Fruit fly (Drosophila melanogaster) whole organism, prepupa: ENCODE results near the gene Pak3.
A peak's percentile ranks its signal among the peaks of the same experiment; 100 is the strongest.

ENCODE experiments used
- CG10631 ChIP-seq: fragments of 200-800 bp; sonication (Bioruptor generic); optimal IDR thresholded peaks from 2 replicates; lab custom pipeline; 2016; ENCODE audit warnings: missing biosample characterization, missing genetic modification characterization
- CG11294 ChIP-seq: fragments of 200-800 bp; sonication (Bioruptor generic); IDR thresholded peaks from 2 replicates; pipeline ENCODE4 v1.3.6; 2022; ENCODE audit warnings: missing biosample characterization, missing genetic modification characterization
- CG11762 ChIP-seq: fragments of 200-800 bp; sonication (Bioruptor generic); optimal IDR thresholded peaks from 3 replicates; lab custom pipeline; 2016; ENCODE audit warnings: missing biosample characterization, missing genetic modification characterization; ENCODE audit not compliant: insufficient read depth
- CG11902 ChIP-seq: fragments of 200-800 bp; sonication (Bioruptor generic); optimal IDR thresholded peaks from 3 replicates; lab custom pipeline; 2016; ENCODE audit warnings: missing biosample characterization, missing genetic modification characterization
- CG15336 ChIP-seq: fragments of 200-800 bp; sonication (Bioruptor generic); IDR thresholded peaks from 2 replicates; pipeline ENCODE4 v1.3.6; 2022; ENCODE audit warnings: missing biosample characterization, missing genetic modification characterization
- CG1621 ChIP-seq: fragments of 200-800 bp; sonication (Bioruptor generic); optimal IDR thresholded peaks from 3 replicates; lab custom pipeline; 2018; ENCODE audit warnings: missing biosample characterization, mild to moderate bottlenecking, missing genetic modification characterization
- CG16779 ChIP-seq: fragments of 200-800 bp; sonication (Bioruptor generic); optimal IDR thresholded peaks from 3 replicates; lab custom pipeline; 2017; ENCODE audit warnings: missing biosample characterization, mild to moderate bottlenecking, missing genetic modification characterization
- CG3032 ChIP-seq: fragments of 200-800 bp; optimal IDR thresholded peaks from 2 replicates; lab custom pipeline; 2019; ENCODE audit warnings: missing biosample characterization, mild to moderate bottlenecking, missing genetic modification characterization, moderate library complexity
- CG32006 ChIP-seq: fragments of 200-800 bp; sonication (Bioruptor generic); optimal IDR thresholded peaks from 3 replicates; lab custom pipeline; 2017; ENCODE audit warnings: missing biosample characterization, mild to moderate bottlenecking, missing genetic modification characterization
- CG34406 ChIP-seq: fragments of 200-800 bp; sonication (Bioruptor generic); optimal IDR thresholded peaks from 3 replicates; lab custom pipeline; 2016; ENCODE audit warnings: missing biosample characterization, missing genetic modification characterization
- CG3919 ChIP-seq: fragments of 200-800 bp; sonication (Bioruptor generic); optimal IDR thresholded peaks from 3 replicates; lab custom pipeline; 2016; ENCODE audit warnings: missing biosample characterization, missing genetic modification characterization
- CG4318 ChIP-seq: fragments of 200-800 bp; sonication (Bioruptor generic); optimal IDR thresholded peaks from 3 replicates; lab custom pipeline; 2017; ENCODE audit warnings: missing biosample characterization, mild to moderate bottlenecking, missing genetic modification characterization
- CG6163 ChIP-seq: fragments of 200-800 bp; sonication (Bioruptor generic); IDR thresholded peaks from 3 replicates; pipeline ENCODE4 v1.3.6; 2022; ENCODE audit warnings: missing biosample characterization, missing genetic modification characterization
- CG6276 ChIP-seq: fragments of 200-800 bp; sonication (Bioruptor generic); optimal IDR thresholded peaks from 2 replicates; lab custom pipeline; 2017; ENCODE audit warnings: missing biosample characterization, mild to moderate bottlenecking, missing genetic modification characterization
- CG6792 ChIP-seq: fragments of 200-800 bp; sonication (Bioruptor generic); optimal IDR thresholded peaks from 3 replicates; lab custom pipeline; 2016; ENCODE audit warnings: missing biosample characterization, missing genetic modification characterization
- CG6808 ChIP-seq: fragments of 200-800 bp; sonication (Bioruptor generic); optimal IDR thresholded peaks from 3 replicates; lab custom pipeline; 2017; ENCODE audit warnings: missing biosample characterization, missing genetic modification characterization, mild to moderate bottlenecking, moderate library complexity, missing genetic modification reagents
- CG8119 ChIP-seq: fragments of 200-800 bp; sonication (Bioruptor generic); IDR thresholded peaks from 3 replicates; pipeline ENCODE4 v1.3.6; 2022; ENCODE audit warnings: missing biosample characterization, missing genetic modification characterization
- CG8632 ChIP-seq: fragments of 200-800 bp; sonication (Bioruptor generic); optimal IDR thresholded peaks from 3 replicates; lab custom pipeline; 2016; ENCODE audit warnings: missing biosample characterization, missing genetic modification characterization
- CG9139 ChIP-seq: fragments of 200-800 bp; sonication (Bioruptor generic); optimal IDR thresholded peaks from 3 replicates; lab custom pipeline; 2017; ENCODE audit warnings: missing biosample characterization, mild to moderate bottlenecking, missing genetic modification characterization
- Eip75B ChIP-seq: fragments of 200-800 bp; sonication (Bioruptor generic); optimal IDR thresholded peaks from 3 replicates; lab custom pipeline; 2016; ENCODE audit warnings: missing biosample characterization, missing genetic modification characterization
- Eip78C ChIP-seq: fragments of 200-800 bp; sonication (Bioruptor generic); peaks from one replicate; lab custom pipeline; 2016; ENCODE audit warnings: missing biosample characterization, missing genetic modification characterization
- Gug ChIP-seq: fragments of 200-800 bp; sonication (Bioruptor generic); IDR thresholded peaks from 2 replicates; pipeline ENCODE4 v1.3.6; 2022; ENCODE audit warnings: missing biosample characterization, missing genetic modification characterization
- Hr39 ChIP-seq: fragments of 200-800 bp; sonication (Bioruptor generic); optimal IDR thresholded peaks from 2 replicates; lab custom pipeline; 2016; ENCODE audit warnings: missing biosample characterization, missing genetic modification characterization
- Lpt ChIP-seq: fragments of 200-800 bp; sonication (Bioruptor generic); optimal IDR thresholded peaks from 3 replicates; lab custom pipeline; 2016; ENCODE audit warnings: missing biosample characterization, missing genetic modification characterization
- Sox15 ChIP-seq: fragments of 200-800 bp; sonication (Bioruptor generic); optimal IDR thresholded peaks from 3 replicates; lab custom pipeline; 2016; ENCODE audit warnings: missing biosample characterization, missing genetic modification characterization
- achi ChIP-seq: fragments of 200-800 bp; sonication (Bioruptor generic); optimal IDR thresholded peaks from 3 replicates; lab custom pipeline; 2016; ENCODE audit warnings: missing biosample characterization, missing genetic modification characterization
- eg ChIP-seq: fragments of 200-800 bp; sonication (Bioruptor generic); IDR thresholded peaks from 3 replicates; pipeline ENCODE4 v1.3.6; 2022; ENCODE audit warnings: missing biosample characterization, missing genetic modification characterization
- fd85E ChIP-seq: fragments of 200-800 bp; sonication (Bioruptor generic); optimal IDR thresholded peaks from 3 replicates; lab custom pipeline; 2016; ENCODE audit warnings: missing biosample characterization, missing genetic modification characterization
- lz ChIP-seq: fragments of 200-800 bp; sonication (Bioruptor generic); optimal IDR thresholded peaks from 3 replicates; lab custom pipeline; 2016; ENCODE audit warnings: missing biosample characterization, missing genetic modification characterization
- net ChIP-seq: fragments of 200-800 bp; sonication (Bioruptor generic); optimal IDR thresholded peaks from 3 replicates; lab custom pipeline; 2016; ENCODE audit warnings: missing biosample characterization, missing genetic modification characterization
- pdm3 ChIP-seq: fragments of 200-800 bp; sonication (Bioruptor generic); optimal IDR thresholded peaks from 3 replicates; lab custom pipeline; 2016; ENCODE audit warnings: missing biosample characterization, missing genetic modification characterization
- spab ChIP-seq: fragments of 200-800 bp; sonication (Bioruptor generic); optimal IDR thresholded peaks from 2 replicates; lab custom pipeline; 2017; ENCODE audit warnings: missing biosample characterization, mild to moderate bottlenecking, missing genetic modification characterization, missing genetic modification reagents
- svp ChIP-seq: fragments of 200-800 bp; sonication (Bioruptor generic); peaks from one replicate; lab custom pipeline; 2016; ENCODE audit warnings: missing biosample characterization, missing genetic modification characterization

The Pak3 gene

dm6 chr3R:16476472-16476871, 22.9 kb upstream of the Pak3 start:
- TF ChIP-seq eg (GFP tag; lab: Robert Waterston, UW) (no peak), achi (GFP tag; lab: Kevin White, UChicago) (no peak), Eip78C (peak; percentile 75), CG15336 (GFP tag; lab: Robert Waterston, UW) (no peak), CG34406 (GFP tag; lab: Kevin White, UChicago) (no peak)

- TF ChIP-seq CG3919 (GFP tag; lab: Kevin White, UChicago) (no peak), CG8119 (GFP tag; lab: Robert Waterston, UW) (no peak), spab (GFP tag; lab: Kevin White, UChicago) (no peak), CG11762 (GFP tag; lab: Kevin White, UChicago) (no peak), svp (GFP tag; lab: Kevin White, UChicago) (no peak), CG8632 (no peak), CG4318 (GFP tag; lab: Kevin White, UChicago) (no peak), CG1621 (tag; lab: Kevin White, UChicago) (no peak), pdm3 (GFP tag; lab: Kevin White, UChicago) (no peak), Hr39 (no peak), CG6792 (GFP tag; lab: Kevin White, UChicago) (no peak), achi (GFP tag; lab: Kevin White, UChicago) (no peak)
Measured at dm6 chr3R:16472301-16472700, 18.7 kb upstream of the Pak3 start, which contains the start of gene Gyc89Da. Gene Gyc89Da (plus strand): TSS chr3R:16472601.

- TF ChIP-seq CG11762 (GFP tag; lab: Kevin White, UChicago) (peak; percentile 3), CG15336 (GFP tag; lab: Robert Waterston, UW) (no peak), CG11902 (GFP tag; lab: Kevin White, UChicago) (peak; percentile 18), Sox15 (peak; percentile 54), CG6163 (peak; percentile 35; the same call in 1 of the 3 replicates), CG10631 (no peak), Gug (GFP tag; lab: Robert Waterston, UW) (no peak), CG6792 (GFP tag; lab: Kevin White, UChicago) (peak; percentile 57)
Measured at dm6 chr3R:16469501-16470263, 16.1 kb upstream of the Pak3 start, which contains the start of the genes CG42232 and CSN5. Gene CG42232 (minus strand): TSS chr3R:16469663. Gene CSN5 (plus strand): TSS chr3R:16470099.

dm6 chr3R:16468556-16468955, 14.9 kb upstream of the Pak3 start:
- TF ChIP-seq Hr39: no peak
- TF ChIP-seq eg (GFP tag; lab: Robert Waterston, UW): no peak
- no peak for TF ChIP-seq lz
- TF ChIP-seq Eip78C: no peak
- no peak for TF ChIP-seq Lpt (GFP tag; lab: Kevin White, UChicago)

dm6 chr3R:16456607-16457006, 3.0 kb upstream of the Pak3 start:
- no peak for TF ChIP-seq CG6163
- no peak for TF ChIP-seq net (GFP tag; lab: Kevin White, UChicago)
- no peak for TF ChIP-seq CG6792 (GFP tag; lab: Kevin White, UChicago)
- TF ChIP-seq CG11294: no peak
- no peak for TF ChIP-seq CG9139 (GFP tag; lab: Kevin White, UChicago)
- no peak for TF ChIP-seq CG4318 (GFP tag; lab: Kevin White, UChicago)
- no peak for TF ChIP-seq CG16779 (tag; lab: Kevin White, UChicago)
- TF ChIP-seq Eip75B: no peak
- no peak for TF ChIP-seq CG11762 (GFP tag; lab: Kevin White, UChicago)
- no peak for TF ChIP-seq Gug (GFP tag; lab: Robert Waterston, UW)
- no peak for TF ChIP-seq spab (GFP tag; lab: Kevin White, UChicago)
- no peak for TF ChIP-seq CG34406 (GFP tag; lab: Kevin White, UChicago)
- no peak for TF ChIP-seq CG3032 (tag; lab: Kevin White, UChicago)
- TF ChIP-seq Lpt (GFP tag; lab: Kevin White, UChicago): no peak
- TF ChIP-seq CG1621 (tag; lab: Kevin White, UChicago): no peak
- TF ChIP-seq CG6808: no peak
- TF ChIP-seq CG6276 (GFP tag; lab: Kevin White, UChicago): no peak
- TF ChIP-seq CG32006: no peak
- no peak for TF ChIP-seq fd85E (GFP tag; lab: Kevin White, UChicago)
- TF ChIP-seq CG8119 (GFP tag; lab: Robert Waterston, UW): no peak
- TF ChIP-seq, all 60 proteins: peak for 0
